ENCODE assay signal across 1 fruit fly cellular context in genomic region chrX:7696711-7697654, dm6.
A peak's percentile ranks its signal among the peaks of the same experiment; 100 is the strongest.
TF ChIP-seq lines count a peak whose summit lies in the region.

No protein-coding gene starts in this region.

TF ChIP-seq in whole organism, embryonic, 481 proteins besides CTCF, POLR2A, EP300 and RAD21 (continued from another document and continues in another):
- TF ChIP-seq cg (GFP tag; optimal IDR thresholded peaks at IDR 0.05; lab: Kevin White, UChicago) (peak; percentile 70), CG17359 (tag; optimal IDR thresholded peaks at IDR 0.05; lab: Kevin White, UChicago) (peak; percentile 89), Myb (GFP tag; optimal IDR thresholded peaks at IDR 0.05; lab: Kevin White, UChicago) (peak; percentile 71), Hand (GFP tag; optimal IDR thresholded peaks at IDR 0.05; lab: Kevin White, UChicago) (peak; percentile 96), toy (GFP tag; IDR thresholded peaks at IDR 0.05; lab: Robert Waterston, UW) (peak; percentile 52; the same call in 1 of the 2 replicates), Sox102F (GFP tag; optimal IDR thresholded peaks at IDR 0.05; lab: Kevin White, UChicago) (peak; percentile 86), CG12155 (GFP tag; optimal IDR thresholded peaks at IDR 0.05; lab: Kevin White, UChicago) (peak; percentile 89), CG34422 (GFP tag; IDR thresholded peaks at IDR 0.05; lab: Robert Waterston, UW) (peak; percentile 84), ssp (GFP tag; IDR thresholded peaks at IDR 0.05; lab: Robert Waterston, UW) (peak; percentile 64), D19B (GFP tag; optimal IDR thresholded peaks at IDR 0.05; lab: Kevin White, UChicago) (peak; percentile 85), CG3407 (GFP tag; optimal IDR thresholded peaks at IDR 0.05; lab: Kevin White, UChicago) (peak; percentile 45), CG32532 (GFP tag; IDR thresholded peaks at IDR 0.05; lab: Robert Waterston, UW) (peak; percentile 97), CG7271 (tag; optimal IDR thresholded peaks at IDR 0.05; lab: Kevin White, UChicago) (no peak), gce (GFP tag; IDR thresholded peaks at IDR 0.05; lab: Robert Waterston, UW) (peak; percentile 79; the same call in 2 of the 3 replicates), CG9817 (tag; optimal IDR thresholded peaks at IDR 0.05; lab: Kevin White, UChicago) (peak; percentile 95), B-H1 (GFP tag; IDR thresholded peaks at IDR 0.05; lab: Robert Waterston, UW) (peak; percentile 72), tio (GFP tag; optimal IDR thresholded peaks at IDR 0.05; lab: Kevin White, UChicago) (peak; percentile 73), CG32767 (GFP tag; IDR thresholded peaks at IDR 0.05; lab: Robert Waterston, UW) (peak; percentile 84), Hr39 (optimal IDR thresholded peaks at IDR 0.05; lab: Kevin White, UChicago) (no peak), esg (GFP tag; conservative IDR thresholded peaks at IDR 0.05; lab: Robert Waterston, UW) (peak; percentile 78), Atf3 (GFP tag; optimal IDR thresholded peaks at IDR 0.05; lab: Kevin White, UChicago) (peak; percentile 65), CG6689 (GFP tag; IDR thresholded peaks at IDR 0.05; lab: Robert Waterston, UW) (peak; percentile 80), CG2889 (GFP tag; IDR thresholded peaks at IDR 0.05; lab: Robert Waterston, UW) (peak; percentile 90), lab (GFP tag; optimal IDR thresholded peaks at IDR 0.05; lab: Kevin White, UChicago) (peak; percentile 98), slp2 (GFP tag; optimal IDR thresholded peaks at IDR 0.05; lab: Kevin White, UChicago) (peak; percentile 58), odd (GFP tag; optimal IDR thresholded peaks at IDR 0.05; lab: Kevin White, UChicago) (peak; percentile 86), CG8388 (GFP tag; optimal IDR thresholded peaks at IDR 0.05; lab: Kevin White, UChicago) (peak; percentile 62), Doc2 (GFP tag; IDR thresholded peaks at IDR 0.05; lab: Robert Waterston, UW) (peak; percentile 41; the same call in 1 of the 2 replicates), jing (GFP tag; optimal IDR thresholded peaks at IDR 0.05; lab: Kevin White, UChicago) (peak; percentile 56), CG17186 (GFP tag; optimal IDR thresholded peaks at IDR 0.05; lab: Kevin White, UChicago) (peak; percentile 12), Ets65A (GFP tag; lab: Kevin White, UChicago) (peak; percentile 95), Optix (GFP tag; IDR thresholded peaks at IDR 0.05; lab: Robert Waterston, UW) (peak; percentile 48; the same call in 2 of the 3 replicates), insv (GFP tag; optimal IDR thresholded peaks at IDR 0.05; lab: Kevin White, UChicago) (peak in 1 of 2 experiments; percentile 73), Xrp1 (GFP tag; IDR thresholded peaks at IDR 0.05; lab: Robert Waterston, UW) (peak; percentile 83), ab (GFP tag; optimal IDR thresholded peaks at IDR 0.05; lab: Kevin White, UChicago) (peak; percentile 74), CG8290 (GFP tag; optimal IDR thresholded peaks at IDR 0.05; lab: Kevin White, UChicago) (no peak), CG8290 (tag; optimal IDR thresholded peaks at IDR 0.05; lab: Kevin White, UChicago) (peak in 1 of 2 experiments; percentile 91), CG9437 (GFP tag; optimal IDR thresholded peaks at IDR 0.05; lab: Kevin White, UChicago) (peak; percentile 77), h (optimal IDR thresholded peaks at IDR 0.05; lab: Kevin White, UChicago) (no peak), salm (tag; optimal IDR thresholded peaks at IDR 0.05; lab: Kevin White, UChicago) (peak; percentile 73), Doc3 (GFP tag; IDR thresholded peaks at IDR 0.05; lab: Robert Waterston, UW; ENCODE audit: partially characterized antibody) (no peak), Tbp (GFP tag; optimal IDR thresholded peaks at IDR 0.05; lab: Kevin White, UChicago) (no peak), tgo (GFP tag; IDR thresholded peaks at IDR 0.05; lab: Robert Waterston, UW) (peak; percentile 92), CG12744 (GFP tag; optimal IDR thresholded peaks at IDR 0.05; lab: Kevin White, UChicago) (peak; percentile 85), nmo (GFP tag; optimal IDR thresholded peaks at IDR 0.05; lab: Kevin White, UChicago) (peak; percentile 84), lilli (GFP tag; optimal IDR thresholded peaks at IDR 0.05; lab: Kevin White, UChicago) (peak; percentile 95), CG4282 (GFP tag; optimal IDR thresholded peaks at IDR 0.05; lab: Kevin White, UChicago) (peak; percentile 42), prd (optimal IDR thresholded peaks at IDR 0.05; lab: Kevin White, UChicago) (no peak), prd (GFP tag; IDR thresholded peaks at IDR 0.05; lab: Robert Waterston, UW) (peak; percentile 89), CG13775 (GFP tag; optimal IDR thresholded peaks at IDR 0.05; lab: Kevin White, UChicago) (peak; percentile 83), nerfin-1 (tag; optimal IDR thresholded peaks at IDR 0.05; lab: Kevin White, UChicago) (peak; percentile 67), Lpt (GFP tag; optimal IDR thresholded peaks at IDR 0.05; lab: Kevin White, UChicago) (no peak), wek (GFP tag; optimal IDR thresholded peaks at IDR 0.05; lab: Kevin White, UChicago) (no peak), CG12071 (GFP tag; optimal IDR thresholded peaks at IDR 0.05; lab: Kevin White, UChicago) (peak; percentile 91), CG10565 (GFP tag; optimal IDR thresholded peaks at IDR 0.05; lab: Kevin White, UChicago) (no peak), HHEX (GFP tag; optimal IDR thresholded peaks at IDR 0.05; lab: Kevin White, UChicago) (peak; percentile 95), CG18599 (GFP tag; optimal IDR thresholded peaks at IDR 0.05; lab: Kevin White, UChicago) (peak; percentile 98), nerfin-2 (GFP tag; IDR thresholded peaks at IDR 0.05; lab: Robert Waterston, UW; ENCODE audit: partially characterized antibody) (no peak), CG7987 (GFP tag; optimal IDR thresholded peaks at IDR 0.05; lab: Kevin White, UChicago) (peak; percentile 40), ken (GFP tag; IDR thresholded peaks at IDR 0.05; lab: Robert Waterston, UW) (peak; percentile 83), Dp (GFP tag; optimal IDR thresholded peaks at IDR 0.05; lab: Kevin White, UChicago) (no peak), sima (GFP tag; optimal IDR thresholded peaks at IDR 0.05; lab: Kevin White, UChicago) (peak; percentile 21), CG6813 (GFP tag; optimal IDR thresholded peaks at IDR 0.05; lab: Kevin White, UChicago) (peak; percentile 91), CG8359 (GFP tag; optimal IDR thresholded peaks at IDR 0.05; lab: Kevin White, UChicago; ENCODE audit: borderline replicate concordance) (peak; percentile 58), pb (GFP tag; optimal IDR thresholded peaks at IDR 0.05; lab: Kevin White, UChicago) (peak; percentile 59), tna (GFP tag; IDR thresholded peaks at IDR 0.05; lab: Robert Waterston, UW; ENCODE audit: partially characterized antibody) (no peak), CG2202 (tag; optimal IDR thresholded peaks at IDR 0.05; lab: Kevin White, UChicago) (peak; percentile 40), CG31224 (GFP tag; IDR thresholded peaks at IDR 0.05; lab: Robert Waterston, UW) (peak; percentile 85), CG3726 (GFP tag; IDR thresholded peaks at IDR 0.05; lab: Robert Waterston, UW) (0 out of 3 replicates have a peak, but pooled peaks have one; percentile 64), CG9797 (GFP tag; optimal IDR thresholded peaks at IDR 0.05; lab: Kevin White, UChicago) (no peak), CG17385 (GFP tag; optimal IDR thresholded peaks at IDR 0.05; lab: Kevin White, UChicago) (peak; percentile 91), pum (GFP tag; optimal IDR thresholded peaks at IDR 0.05; lab: Kevin White, UChicago) (peak; percentile 74), sisA (GFP tag; IDR thresholded peaks at IDR 0.05; lab: Robert Waterston, UW) (peak; percentile 89), Dad (GFP tag; optimal IDR thresholded peaks at IDR 0.05; lab: Kevin White, UChicago) (peak; percentile 59), Ssrp (tag; optimal IDR thresholded peaks at IDR 0.05; lab: Kevin White, UChicago) (peak; percentile 59), CG4820 (GFP tag; optimal IDR thresholded peaks at IDR 0.05; lab: Kevin White, UChicago) (peak; percentile 75), danr (GFP tag; IDR thresholded peaks at IDR 0.05; lab: Robert Waterston, UW) (peak; percentile 84), CG11723 (GFP tag; optimal IDR thresholded peaks at IDR 0.05; lab: Kevin White, UChicago) (peak; percentile 70), ttk (GFP tag; IDR thresholded peaks at IDR 0.05; lab: Robert Waterston, UW) (peak; percentile 82), Hr3 (GFP tag; optimal IDR thresholded peaks at IDR 0.05; lab: Kevin White, UChicago) (peak; percentile 77), CG10209 (GFP tag; optimal IDR thresholded peaks at IDR 0.05; lab: Kevin White, UChicago) (peak; percentile 92), en (GFP tag; optimal IDR thresholded peaks at IDR 0.05; lab: Kevin White, UChicago) (peak; percentile 62), exex (tag; optimal IDR thresholded peaks at IDR 0.05; lab: Kevin White, UChicago) (peak; percentile 86), Nf-YA (GFP tag; IDR thresholded peaks at IDR 0.05; lab: Robert Waterston, UW) (peak; percentile 68), Nf-YB (GFP tag; optimal IDR thresholded peaks at IDR 0.05; lab: Kevin White, UChicago) (peak; percentile 69), CG43689 (GFP tag; IDR thresholded peaks at IDR 0.05; lab: Robert Waterston, UW) (peak; percentile 73), CG15601 (tag; optimal IDR thresholded peaks at IDR 0.05; lab: Kevin White, UChicago) (peak; percentile 64), CG3847 (GFP tag; IDR thresholded peaks at IDR 0.05; lab: Robert Waterston, UW) (peak; percentile 94), bcd (GFP tag; optimal IDR thresholded peaks at IDR 0.05; lab: Kevin White, UChicago) (peak; percentile 90), schlank (tag; optimal IDR thresholded peaks at IDR 0.05; lab: Kevin White, UChicago) (peak; percentile 95), CG8089 (GFP tag; optimal IDR thresholded peaks at IDR 0.05; lab: Kevin White, UChicago) (peak; percentile 27), mam (GFP tag; optimal IDR thresholded peaks at IDR 0.05; lab: Kevin White, UChicago) (peak; percentile 93), CG12299 (tag; optimal IDR thresholded peaks at IDR 0.05; lab: Kevin White, UChicago) (peak; percentile 89), CG6765 (GFP tag; optimal IDR thresholded peaks at IDR 0.05; lab: Kevin White, UChicago) (peak; percentile 95), BEAF-32 (GFP tag; optimal IDR thresholded peaks at IDR 0.05; lab: Kevin White, UChicago) (peak; percentile 4), GATAe (GFP tag; conservative IDR thresholded peaks at IDR 0.05; lab: Robert Waterston, UW) (peak; percentile 40; the same call in 1 of the 2 replicates), Dek (tag; optimal IDR thresholded peaks at IDR 0.05; lab: Kevin White, UChicago) (peak; percentile 95), CG33213 (GFP tag; optimal IDR thresholded peaks at IDR 0.05; lab: Kevin White, UChicago) (peak; percentile 73), CG1529 (GFP tag; optimal IDR thresholded peaks at IDR 0.05; lab: Kevin White, UChicago) (peak; percentile 68), seq (GFP tag; IDR thresholded peaks at IDR 0.05; lab: Robert Waterston, UW) (peak; percentile 82), CG16779 (GFP tag; IDR thresholded peaks at IDR 0.05; lab: Robert Waterston, UW) (peak; percentile 88), trem (tag; optimal IDR thresholded peaks at IDR 0.05; lab: Kevin White, UChicago) (peak; percentile 29), CG8281 (tag; optimal IDR thresholded peaks at IDR 0.05; lab: Kevin White, UChicago) (peak; percentile 72), CG4617 (GFP tag; optimal IDR thresholded peaks at IDR 0.05; lab: Kevin White, UChicago; ENCODE audit: borderline replicate concordance) (peak; percentile 45), NC2β (GFP tag; optimal IDR thresholded peaks at IDR 0.05; lab: Kevin White, UChicago) (peak; percentile 50), emc (GFP tag; optimal IDR thresholded peaks at IDR 0.05; lab: Kevin White, UChicago) (peak; percentile 66), abd-A (tag; optimal IDR thresholded peaks at IDR 0.05; lab: Kevin White, UChicago) (peak; percentile 94), CG12769 (tag; optimal IDR thresholded peaks at IDR 0.05; lab: Kevin White, UChicago) (peak; percentile 94), CG10543 (GFP tag; optimal IDR thresholded peaks at IDR 0.05; lab: Kevin White, UChicago) (peak; percentile 99), CG10321 (GFP tag; IDR thresholded peaks at IDR 0.05; lab: Robert Waterston, UW) (peak; percentile 34; the same call in 1 of the 2 replicates), CG18476 (GFP tag; optimal IDR thresholded peaks at IDR 0.05; lab: Kevin White, UChicago) (peak; percentile 83), twi (tag; optimal IDR thresholded peaks at IDR 0.05; lab: Kevin White, UChicago) (peak; percentile 70), Dfd (GFP tag; optimal IDR thresholded peaks at IDR 0.05; lab: Kevin White, UChicago) (peak in 1 of 2 experiments; percentile 80), Hey (tag; optimal IDR thresholded peaks at IDR 0.05; lab: Kevin White, UChicago) (peak; percentile 66), gcm2 (GFP tag; optimal IDR thresholded peaks at IDR 0.05; lab: Kevin White, UChicago) (peak; percentile 87), onecut (GFP tag; IDR thresholded peaks at IDR 0.05; lab: Robert Waterston, UW) (peak; percentile 79), CG18011 (GFP tag; optimal IDR thresholded peaks at IDR 0.05; lab: Kevin White, UChicago) (peak; percentile 72), CG7745 (tag; optimal IDR thresholded peaks at IDR 0.05; lab: Kevin White, UChicago) (no peak), CG15479 (GFP tag; optimal IDR thresholded peaks at IDR 0.05; lab: Kevin White, UChicago) (no peak), Xbp1 (GFP tag; optimal IDR thresholded peaks at IDR 0.05; lab: Kevin White, UChicago) (peak; percentile 86), tin (GFP tag; optimal IDR thresholded peaks at IDR 0.05; lab: Kevin White, UChicago) (peak; percentile 83), zf30C (GFP tag; optimal IDR thresholded peaks at IDR 0.05; lab: Kevin White, UChicago) (no peak), sna (GFP tag; IDR thresholded peaks at IDR 0.05; lab: Robert Waterston, UW; ENCODE audit: partially characterized antibody) (no peak), CG31441 (GFP tag; IDR thresholded peaks at IDR 0.05; lab: Robert Waterston, UW) (peak; percentile 85), crol (GFP tag; IDR thresholded peaks at IDR 0.05; lab: Robert Waterston, UW) (peak; percentile 62), Ada2b (GFP tag; IDR thresholded peaks at IDR 0.05; lab: Robert Waterston, UW) (peak; percentile 94), Scr (GFP tag; IDR thresholded peaks at IDR 0.05; lab: Robert Waterston, UW; ENCODE audit: partially characterized antibody) (no peak), run (tag; optimal IDR thresholded peaks at IDR 0.05; lab: Kevin White, UChicago) (peak; percentile 71), CG15073 (GFP tag; optimal IDR thresholded peaks at IDR 0.05; lab: Kevin White, UChicago) (peak; percentile 24), Abd-B (GFP tag; optimal IDR thresholded peaks at IDR 0.05; lab: Kevin White, UChicago) (peak; percentile 86)
